Worm (Caenorhabditis elegans): ENCODE results near the gene aakg-4.

DNA sequence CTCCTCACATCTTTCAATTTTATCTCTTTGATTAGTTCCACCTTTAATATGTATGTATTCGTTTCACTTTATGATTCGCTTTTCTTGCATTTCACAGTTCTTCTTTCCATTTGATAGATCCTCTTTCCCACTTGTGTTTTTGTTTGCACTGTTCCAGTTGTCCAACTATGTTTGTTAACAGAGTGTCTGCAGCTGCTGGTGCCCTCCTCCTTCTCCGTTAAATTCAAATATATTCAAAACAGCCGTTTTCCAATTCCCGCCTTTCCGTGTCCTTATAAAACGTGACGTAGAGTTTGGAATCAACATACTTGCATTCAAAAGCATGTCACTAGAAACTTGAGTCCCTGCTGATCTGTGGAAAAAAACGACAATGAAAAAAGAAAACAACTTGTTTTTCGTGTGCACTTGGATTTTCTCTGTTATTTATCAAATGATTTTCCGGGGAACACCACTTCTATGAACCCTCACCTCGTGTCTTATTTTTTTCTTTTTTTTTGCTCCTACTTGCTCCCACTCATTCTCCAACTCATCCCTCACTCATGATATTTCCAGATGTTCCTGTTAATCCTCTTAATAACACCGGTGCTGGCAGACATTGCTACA lies 24.8 kb downstream of the aakg-4 start, which contains the start of gene T10H10.2:
- TF ChIP-seq unc-62 (GFP tag; optimal IDR thresholded peaks at IDR 0.05) (no peak), ztf-11 (tag; optimal IDR thresholded peaks at IDR 0.05) (no peak), nhr-11 (tag; optimal IDR thresholded peaks at IDR 0.05) (no peak)
